Worm (Caenorhabditis elegans) whole organism, L1 larva: ENCODE data around the gene B0496.2.

Experiments used
- aha-1 ChIP-seq: fragments of 150-350 bp; optimal IDR thresholded peaks from 2 replicates; lab custom pipeline; 2014; ENCODE audit warnings: missing biosample characterization, missing genetic modification characterization
- alr-1 ChIP-seq: fragments of 200-800 bp; sonication (Bioruptor generic); optimal IDR thresholded peaks from 2 replicates; lab custom pipeline; 2018; ENCODE audit warnings: borderline replicate concordance, mild to moderate bottlenecking, missing genetic modification characterization, missing compliant biosample characterization
- aly-2 ChIP-seq: fragments of 150-350 bp; optimal IDR thresholded peaks from 2 replicates; lab custom pipeline; 2014; ENCODE audit warnings: missing biosample characterization, missing genetic modification characterization
- ceh-8 ChIP-seq: fragments of 200-800 bp; sonication (Bioruptor generic); optimal IDR thresholded peaks from 2 replicates; lab custom pipeline; 2018; ENCODE audit warnings: mild to moderate bottlenecking, missing genetic modification characterization, moderate library complexity, missing compliant biosample characterization
- ceh-82 ChIP-seq, 3 experiments: fragments of 150-350 bp in 1 of 3; sonication (generic microtip) in 2 of 3; optimal IDR thresholded peaks; 2 replicates each; lab custom pipeline; 2014 to 2017; ENCODE audit warnings: missing biosample characterization in 3 of 3, missing genetic modification characterization in 3 of 3
- ces-1 ChIP-seq: fragments of 150-350 bp; optimal IDR thresholded peaks from 2 replicates; lab custom pipeline; 2014; ENCODE audit warnings: missing biosample characterization, missing genetic modification reagents, missing genetic modification characterization
- dpl-1 ChIP-seq, 3 experiments: fragments of 150-350 bp in 2 of 3; sonication (generic microtip) in 1 of 3; optimal IDR thresholded peaks; 2 replicates each; lab custom pipeline; 2014 to 2017; ENCODE audit warnings: missing biosample characterization in 3 of 3, missing genetic modification characterization in 3 of 3, missing genetic modification reagents in 3 of 3
- dsc-1 ChIP-seq: sonication (generic microtip); optimal IDR thresholded peaks from 2 replicates; lab custom pipeline; 2016; ENCODE audit warnings: mild to moderate bottlenecking, missing genetic modification characterization, missing compliant biosample characterization
- efl-1 ChIP-seq, 4 experiments: fragments of 150-350 bp; optimal IDR thresholded peaks in 3 of 4; peaks in 1 of 4; 1 replicate in 1 of 4; 2 replicates in 3 of 4; lab custom pipeline; 2014; ENCODE audit warnings: missing biosample characterization in 2 of 4, missing genetic modification characterization in 2 of 4, missing genetic modification reagents in 2 of 4
- efl-3 ChIP-seq: fragments of 200-800 bp; sonication (Bioruptor generic); optimal IDR thresholded peaks from 2 replicates; lab custom pipeline; 2018; ENCODE audit warnings: mild to moderate bottlenecking, missing genetic modification characterization, missing compliant biosample characterization
- egl-13 ChIP-seq: sonication (generic microtip); optimal IDR thresholded peaks from 2 replicates; lab custom pipeline; 2016; ENCODE audit warnings: missing genotype, missing genetic modification reagents, missing genetic modification characterization, missing compliant biosample characterization
- elt-3 ChIP-seq, 6 experiments: fragments of 150-350 bp in 1 of 6; sonication (generic microtip); optimal IDR thresholded peaks; 2 replicates each; lab custom pipeline; 2017 to 2018; ENCODE audit warnings: missing biosample characterization in 6 of 6, missing genetic modification characterization in 6 of 6, inconsistent platforms in 1 of 6
- fkh-10 ChIP-seq: sonication (generic microtip); optimal IDR thresholded peaks from 2 replicates; lab custom pipeline; 2017; ENCODE audit warnings: missing biosample characterization, missing genetic modification reagents, missing genetic modification characterization
- fkh-8 ChIP-seq: sonication (generic microtip); optimal IDR thresholded peaks from 2 replicates; lab custom pipeline; 2016; ENCODE audit warnings: mild to moderate bottlenecking, missing genetic modification characterization, missing compliant biosample characterization
- fos-1 ChIP-seq: fragments of 150-350 bp; optimal IDR thresholded peaks from 2 replicates; lab custom pipeline; 2014; ENCODE audit warnings: missing biosample characterization, missing genetic modification characterization
- grh-1 ChIP-seq: fragments of 200-800 bp; sonication (Bioruptor generic); IDR thresholded peaks from 2 replicates; pipeline ENCODE4 v1.3.6; 2022; ENCODE audit warnings: missing genetic modification reagents, missing genetic modification characterization, missing compliant biosample characterization
- hpl-2 ChIP-seq: fragments of 150-350 bp; optimal IDR thresholded peaks from 2 replicates; lab custom pipeline; 2014; ENCODE audit warnings: missing biosample characterization, missing genetic modification reagents, missing genetic modification characterization
- irx-1 ChIP-seq: sonication (generic microtip); optimal IDR thresholded peaks from 2 replicates; lab custom pipeline; 2016; ENCODE audit warnings: missing genetic modification characterization, missing compliant biosample characterization
- isw-1 ChIP-seq: fragments of 200-800 bp; sonication (Bioruptor generic); IDR thresholded peaks from 2 replicates; pipeline ENCODE4 v1.3.6; 2022; ENCODE audit warnings: missing genetic modification characterization, missing compliant biosample characterization
- jun-1 ChIP-seq: fragments of 150-350 bp; optimal IDR thresholded peaks from 2 replicates; lab custom pipeline; 2014; ENCODE audit warnings: missing biosample characterization, missing genetic modification reagents, missing genetic modification characterization
- lin-14 ChIP-seq: fragments of 200-800 bp; sonication (Bioruptor generic); optimal IDR thresholded peaks from 2 replicates; lab custom pipeline; 2018; ENCODE audit warnings: mild to moderate bottlenecking, missing genetic modification characterization, moderate library complexity, missing compliant biosample characterization
- lin-15B ChIP-seq: fragments of 150-350 bp; sonication (generic microtip); optimal IDR thresholded peaks from 3 replicates; lab custom pipeline; 2014; ENCODE audit warnings: missing biosample characterization, missing genetic modification characterization
- lin-35 ChIP-seq, 2 experiments: fragments of 150-350 bp; optimal IDR thresholded peaks; 2 replicates each; lab custom pipeline; 2014; ENCODE audit warnings: missing biosample characterization in 2 of 2, missing genetic modification characterization in 2 of 2, missing genetic modification reagents in 2 of 2
- lir-3 ChIP-seq: sonication (generic microtip); optimal IDR thresholded peaks from 2 replicates; lab custom pipeline; 2016; ENCODE audit warnings: mild to moderate bottlenecking, missing genetic modification characterization, moderate library complexity, missing compliant biosample characterization; ENCODE audit not compliant: poor library complexity
- lsy-2 ChIP-seq, 2 experiments: fragments of 150-350 bp; optimal IDR thresholded peaks; 2 replicates each; lab custom pipeline; 2014; ENCODE audit warnings: missing biosample characterization in 2 of 2, missing genetic modification characterization in 2 of 2
- mab-9 ChIP-seq: fragments of 200-800 bp; sonication (Bioruptor generic); IDR thresholded peaks from 2 replicates; pipeline ENCODE4 v1.3.6; 2022; ENCODE audit warnings: missing genetic modification reagents, missing genetic modification characterization, missing compliant biosample characterization
- mep-1 ChIP-seq: fragments of 150-350 bp; optimal IDR thresholded peaks from 2 replicates; lab custom pipeline; 2014; ENCODE audit warnings: missing biosample characterization, missing genetic modification characterization
- nhr-20 ChIP-seq: sonication (generic microtip); optimal IDR thresholded peaks from 2 replicates; lab custom pipeline; 2016; ENCODE audit warnings: mild to moderate bottlenecking, missing genetic modification characterization, missing compliant biosample characterization
- nhr-28 ChIP-seq: fragments of 150-350 bp; optimal IDR thresholded peaks from 2 replicates; lab custom pipeline; 2014; ENCODE audit warnings: missing biosample characterization, missing genetic modification characterization
- nhr-71 ChIP-seq: sonication (generic microtip); optimal IDR thresholded peaks from 2 replicates; lab custom pipeline; 2016; ENCODE audit warnings: mild to moderate bottlenecking, missing genetic modification characterization, moderate library complexity, missing compliant biosample characterization
- nhr-85 ChIP-seq: sonication (generic microtip); peaks from one replicate; lab custom pipeline; 2016; ENCODE audit warnings: missing genetic modification characterization, inconsistent platforms, missing compliant biosample characterization
- nhr-90 ChIP-seq: sonication (generic microtip); optimal IDR thresholded peaks from 2 replicates; lab custom pipeline; 2016; ENCODE audit warnings: mild to moderate bottlenecking, missing genetic modification characterization, missing compliant biosample characterization; ENCODE audit not compliant: poor library complexity
- pag-3 ChIP-seq: sonication (generic microtip); optimal IDR thresholded peaks from 2 replicates; lab custom pipeline; 2017; ENCODE audit warnings: missing genetic modification characterization, mild to moderate bottlenecking, missing compliant biosample characterization, antibody characterized with exemption, borderline replicate concordance; ENCODE audit not compliant: insufficient read depth
- rnt-1 ChIP-seq: sonication (generic microtip); optimal IDR thresholded peaks from 2 replicates; lab custom pipeline; 2016; ENCODE audit warnings: mild to moderate bottlenecking, missing genetic modification characterization, moderate library complexity, missing compliant biosample characterization
- skn-1 ChIP-seq: fragments of 150-350 bp; optimal IDR thresholded peaks from 2 replicates; lab custom pipeline; 2014; ENCODE audit warnings: missing biosample characterization, missing genetic modification characterization
- snpc-4 ChIP-seq: fragments of 150-350 bp; optimal IDR thresholded peaks from 2 replicates; lab custom pipeline; 2014; ENCODE audit warnings: missing biosample characterization, missing genetic modification characterization
- snu-23 ChIP-seq: sonication (generic microtip); optimal IDR thresholded peaks from 2 replicates; lab custom pipeline; 2016; ENCODE audit warnings: missing genetic modification characterization, missing compliant biosample characterization
- swsn-7 ChIP-seq: sonication (generic microtip); optimal IDR thresholded peaks from 2 replicates; lab custom pipeline; 2016; ENCODE audit warnings: missing genetic modification characterization, missing compliant biosample characterization
- tbx-2 ChIP-seq: sonication (generic microtip); optimal IDR thresholded peaks from 2 replicates; lab custom pipeline; 2016; ENCODE audit warnings: missing genetic modification characterization, missing compliant biosample characterization
- unc-30 ChIP-seq: sonication (generic microtip); optimal IDR thresholded peaks from 2 replicates; lab custom pipeline; 2017; ENCODE audit warnings: missing biosample characterization, missing genetic modification characterization
- unc-86 ChIP-seq: sonication (generic microtip); optimal IDR thresholded peaks from 2 replicates; lab custom pipeline; 2016; ENCODE audit warnings: missing genetic modification characterization, missing compliant biosample characterization
- vab-15 ChIP-seq: sonication (generic microtip); optimal IDR thresholded peaks from 2 replicates; lab custom pipeline; 2017; ENCODE audit warnings: missing genotype, mild to moderate bottlenecking, missing genetic modification characterization, missing compliant biosample characterization
- xbp-1 ChIP-seq: sonication (generic microtip); optimal IDR thresholded peaks from 2 replicates; lab custom pipeline; 2016; ENCODE audit warnings: missing genetic modification characterization, missing compliant biosample characterization
- zag-1 ChIP-seq: fragments of 150-350 bp; optimal IDR thresholded peaks from 2 replicates; lab custom pipeline; 2014; ENCODE audit warnings: missing biosample characterization, missing genetic modification characterization
- ztf-11 ChIP-seq, 2 experiments: sonication (generic microtip); optimal IDR thresholded peaks; 2 replicates each; lab custom pipeline; 2016 to 2017; ENCODE audit warnings: missing genetic modification characterization in 2 of 2, missing biosample characterization in 1 of 2, missing compliant biosample characterization in 1 of 2
- ztf-4 ChIP-seq: fragments of 150-350 bp; optimal IDR thresholded peaks from 2 replicates; lab custom pipeline; 2014; ENCODE audit warnings: missing biosample characterization, missing genetic modification characterization

B0496.2 gene

ce11 chrIV:7478134-7478533 is 30.5 kb downstream of the B0496.2 start, which contains the start of gene rod-1 (continued):
- TF ChIP-seq dsc-1 (tag; lab: Kevin White, UChicago) = no peak
- no peak for TF ChIP-seq nhr-28
- no peak for TF ChIP-seq lin-15B (tag; lab: Kevin White, UChicago)
- TF ChIP-seq ztf-11 (tag; optimal IDR thresholded peaks at IDR 0.05; lab: Kevin White, UChicago) = no peak
- TF ChIP-seq irx-1 (tag; lab: Kevin White, UChicago) = no peak
- TF ChIP-seq lsy-2 (tag; optimal IDR thresholded peaks at IDR 0.05; lab: Kevin White, UChicago) = peak in 1 of 2 experiments; percentile 69
- no peak for TF ChIP-seq fos-1 (tag; lab: Kevin White, UChicago)
- TF ChIP-seq lin-14 (GFP tag; lab: Kevin White, UChicago) = no peak
- TF ChIP-seq ceh-82 (tag; optimal IDR thresholded peaks at IDR 0.05; lab: Kevin White, UChicago) = no peak
- TF ChIP-seq skn-1 = peak; percentile 3
- TF ChIP-seq ces-1 (GFP tag; lab: Kevin White, UChicago) = no peak

- TF ChIP-seq xbp-1 (tag; lab: Kevin White, UChicago) = peak; percentile 36
- TF ChIP-seq lin-14 (GFP tag; lab: Kevin White, UChicago) = peak; percentile 91
- TF ChIP-seq pag-3 = no peak
- TF ChIP-seq lir-3 (tag; lab: Kevin White, UChicago) = no peak
- TF ChIP-seq ztf-11 (tag; optimal IDR thresholded peaks at IDR 0.05; lab: Kevin White, UChicago) = peak in 1 of 2 experiments; percentile 93
- peak; percentile 28 for TF ChIP-seq ztf-4 (tag; lab: Kevin White, UChicago)
- TF ChIP-seq efl-3 (GFP tag; lab: Kevin White, UChicago) = peak; percentile 13
- peak; percentile 52 for TF ChIP-seq tbx-2 (tag; lab: Kevin White, UChicago)
- no peak for TF ChIP-seq rnt-1 (tag; lab: Kevin White, UChicago)
- peak; percentile 60 for TF ChIP-seq grh-1 (GFP tag; lab: Robert Waterston, UW)
- no peak for TF ChIP-seq hpl-2 (GFP tag; lab: Kevin White, UChicago)
- TF ChIP-seq ces-1 (GFP tag; lab: Kevin White, UChicago) = no peak
- TF ChIP-seq aha-1 (tag; lab: Kevin White, UChicago) = no peak
- TF ChIP-seq vab-15 = no peak
- TF ChIP-seq snpc-4 (tag; lab: Kevin White, UChicago) = peak; percentile 25
- no peak for TF ChIP-seq unc-30 (tag; lab: Kevin White, UChicago)
- TF ChIP-seq snu-23 (GFP tag; lab: Kevin White, UChicago) = peak; percentile 59
- peak; percentile 82 for TF ChIP-seq swsn-7
- TF ChIP-seq nhr-85 (tag; lab: Kevin White, UChicago) = peak; percentile 82
- TF ChIP-seq mab-9 = no peak
- TF ChIP-seq lsy-2 (tag; optimal IDR thresholded peaks at IDR 0.05; lab: Kevin White, UChicago) = peak in 1 of 2 experiments; percentile 50
- peak; percentile 34 for TF ChIP-seq nhr-90 (tag; lab: Kevin White, UChicago)
- TF ChIP-seq fkh-8 (tag; lab: Kevin White, UChicago) = peak; percentile 15
- peak in 2 of 3 experiments; percentile 27 to 45 for TF ChIP-seq dpl-1 (GFP tag; optimal IDR thresholded peaks at IDR 0.05; lab: Kevin White, UChicago)
- peak; percentile 45 for TF ChIP-seq efl-1 (optimal IDR thresholded peaks at IDR 0.05; lab: Kevin White, UChicago)
- peak in 1 of 2 experiments; percentile 57 for TF ChIP-seq efl-1 (GFP tag; optimal IDR thresholded peaks at IDR 0.05 in 1 of 2; lab: Kevin White, UChicago)
- peak in 2 of 3 experiments; percentile 23 to 42 for TF ChIP-seq ceh-82 (tag; optimal IDR thresholded peaks at IDR 0.05; lab: Kevin White, UChicago)
- TF ChIP-seq unc-86 (tag; lab: Kevin White, UChicago) = peak; percentile 80
- TF ChIP-seq alr-1 = no peak
- no peak for TF ChIP-seq dsc-1 (tag; lab: Kevin White, UChicago)
- no peak for TF ChIP-seq fkh-10 (GFP tag; lab: Kevin White, UChicago)
- peak; percentile 61 for TF ChIP-seq jun-1 (tag; lab: Kevin White, UChicago)
- TF ChIP-seq lin-35 (GFP tag; optimal IDR thresholded peaks at IDR 0.05; lab: Kevin White, UChicago) = peak in 1 of 2 experiments; percentile 20
- TF ChIP-seq isw-1 = peak; percentile 38; the same call in 1 of the 2 replicates
- no peak for TF ChIP-seq fos-1 (tag; lab: Kevin White, UChicago)
- TF ChIP-seq aly-2 (tag; lab: Kevin White, UChicago) = no peak
- no peak for TF ChIP-seq egl-13 (tag; lab: Kevin White, UChicago)
- peak; percentile 67 for TF ChIP-seq nhr-71
- TF ChIP-seq mep-1 (tag; lab: Kevin White, UChicago) = peak; percentile 54
- peak; percentile 37 for TF ChIP-seq nhr-20 (tag; lab: Kevin White, UChicago)
- no peak for TF ChIP-seq elt-3 (tag; optimal IDR thresholded peaks at IDR 0.05; lab: Kevin White, UChicago)
- no peak for TF ChIP-seq zag-1
- TF ChIP-seq ceh-8 = no peak
- no peak for TF ChIP-seq skn-1
Observed at ce11 chrIV:7486201-7486947, 38.7 kb downstream of the B0496.2 start, which contains the start of the genes his-61 and his-62. TSS of gene his-61 (minus strand) at chrIV:7486217. TSS of gene his-62 (plus strand) at chrIV:7486545.
